Worm (Caenorhabditis elegans): ENCODE measurements around the gene grd-5.

DNA sequence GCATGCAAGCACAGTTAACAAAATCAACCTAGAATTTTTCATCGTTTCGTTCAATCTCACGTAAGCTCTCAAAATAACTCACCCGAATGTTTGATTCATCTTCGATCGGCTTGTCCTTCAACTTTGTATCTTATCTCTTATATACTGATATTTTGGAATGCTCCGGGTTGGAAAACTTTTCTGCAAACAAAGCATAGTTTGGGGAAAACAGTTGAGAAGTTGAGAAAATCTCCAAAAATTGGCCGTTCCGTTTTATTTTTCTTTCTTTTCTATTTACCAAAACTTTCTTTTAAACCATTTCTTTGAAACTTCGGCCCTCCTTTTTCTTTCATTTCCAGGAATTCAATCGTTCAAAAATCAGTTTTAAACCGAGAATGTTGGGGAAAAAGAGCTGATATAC, 16.2 kb upstream of the grd-5 start, which contains the start of gene F41E6.15:
- no peak for TF ChIP-seq rnt-1 (tag; optimal IDR thresholded peaks at IDR 0.05)
- no peak for TF ChIP-seq pha-4 (tag; optimal IDR thresholded peaks at IDR 0.05)
- TF ChIP-seq pqm-1 (tag; optimal IDR thresholded peaks at IDR 0.05), result no peak
- no peak for TF ChIP-seq tbx-2 (tag; optimal IDR thresholded peaks at IDR 0.05)
- no peak for TF ChIP-seq lin-11 (tag; optimal IDR thresholded peaks at IDR 0.05)
